Worm (Caenorhabditis elegans) whole organism, L3 larva: ENCODE measurements around the gene Y43B11AR.1.

ENCODE experiments used
- elt-2 ChIP-seq: sonication (generic microtip); optimal IDR thresholded peaks from 2 replicates; lab custom pipeline; 2016; ENCODE audit warnings: missing genetic modification reagents, mild to moderate bottlenecking, missing genetic modification characterization, missing compliant biosample characterization
- lsy-12 ChIP-seq: sonication (generic microtip); optimal IDR thresholded peaks from 2 replicates; lab custom pipeline; 2016; ENCODE audit warnings: mild to moderate bottlenecking, missing genetic modification characterization, missing compliant biosample characterization
- nhr-28 ChIP-seq: fragments of 150-350 bp; optimal IDR thresholded peaks from 2 replicates; lab custom pipeline; 2014; ENCODE audit warnings: missing biosample characterization, missing genetic modification characterization
- ztf-11 ChIP-seq: fragments of 150-350 bp; optimal IDR thresholded peaks from 2 replicates; lab custom pipeline; 2014; ENCODE audit warnings: missing biosample characterization, missing genetic modification characterization

DNA sequence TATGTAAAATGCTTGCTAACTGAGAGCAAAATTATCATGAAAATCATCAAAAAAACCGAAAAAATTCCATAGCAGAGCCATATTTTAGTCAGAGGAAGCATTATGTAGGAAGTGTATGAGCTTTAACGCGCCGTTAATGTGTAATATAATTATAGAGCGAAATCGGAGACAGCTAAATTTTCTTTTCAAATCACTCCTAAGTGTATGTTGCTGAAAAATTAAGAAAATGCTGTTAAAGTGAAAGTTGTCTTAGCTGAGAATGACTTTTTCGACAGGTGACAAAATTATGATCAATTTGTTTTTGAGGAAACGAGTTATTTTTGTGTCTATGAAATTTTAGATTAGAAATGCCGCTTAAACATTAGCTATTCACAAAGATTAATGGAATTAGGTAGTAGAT is 6.3 kb upstream of the Y43B11AR.1 start, which contains the start of gene srg-50:
- TF ChIP-seq nhr-28 (tag; lab: Kevin White, UChicago) (no peak), elt-2 (tag; lab: Kevin White, UChicago) (no peak), lsy-12 (tag; lab: Kevin White, UChicago) (no peak), ztf-11 (tag; lab: Kevin White, UChicago) (no peak)
